Fruit fly (Drosophila melanogaster) whole organism, pupa: ENCODE measurements around the gene Mccc1.

Experiments
- CG10348 ChIP-seq: fragments of 200-800 bp; sonication (Bioruptor generic); IDR thresholded peaks from 2 replicates; pipeline ENCODE4 v1.3.6; 2022; ENCODE audit warnings: missing biosample characterization, missing genetic modification characterization
- CG12605 ChIP-seq: fragments of 200-800 bp; sonication (Bioruptor generic); IDR thresholded peaks from 2 replicates; pipeline ENCODE4 v1.3.6; 2022; ENCODE audit warnings: missing biosample characterization, missing genetic modification characterization
- CG13204 ChIP-seq: fragments of 200-800 bp; sonication (Bioruptor generic); optimal IDR thresholded peaks from 2 replicates; lab custom pipeline; 2018; ENCODE audit warnings: missing biosample characterization, mild to moderate bottlenecking, missing genetic modification characterization, moderate library complexity
- CG14655 ChIP-seq: fragments of 200-800 bp; sonication (Bioruptor generic); optimal IDR thresholded peaks from 3 replicates; lab custom pipeline; 2017; ENCODE audit warnings: mild to moderate bottlenecking, missing biosample characterization, missing genetic modification reagents, missing genetic modification characterization
- CG15710 ChIP-seq: fragments of 200-800 bp; sonication (Bioruptor generic); optimal IDR thresholded peaks from 2 replicates; lab custom pipeline; 2018; ENCODE audit warnings: missing biosample characterization, mild to moderate bottlenecking, missing genetic modification characterization, moderate library complexity
- CG17806 ChIP-seq: fragments of 200-800 bp; sonication (Bioruptor generic); optimal IDR thresholded peaks from 2 replicates; lab custom pipeline; 2018; ENCODE audit warnings: missing biosample characterization, mild to moderate bottlenecking, missing genetic modification characterization, moderate library complexity
- CG32121 ChIP-seq: fragments of 200-800 bp; sonication (Bioruptor generic); IDR thresholded peaks from 2 replicates; pipeline ENCODE4 v1.3.6; 2022; ENCODE audit warnings: missing biosample characterization, missing genetic modification characterization
- CG34367 ChIP-seq: fragments of 200-800 bp; sonication (Bioruptor generic); optimal IDR thresholded peaks from 2 replicates; lab custom pipeline; 2018; ENCODE audit warnings: missing biosample characterization, mild to moderate bottlenecking, missing genetic modification characterization
- CG4496 ChIP-seq: fragments of 200-800 bp; sonication (Bioruptor generic); IDR thresholded peaks from 3 replicates; pipeline ENCODE4 v1.3.6; 2022; ENCODE audit warnings: missing biosample characterization, missing genetic modification characterization
- CG8159 ChIP-seq: fragments of 200-800 bp; sonication (Bioruptor generic); optimal IDR thresholded peaks from 3 replicates; lab custom pipeline; 2018; ENCODE audit warnings: missing biosample characterization, mild to moderate bottlenecking, missing genetic modification characterization, moderate library complexity
- CG8301 ChIP-seq: fragments of 200-800 bp; sonication (Bioruptor generic); optimal IDR thresholded peaks from 2 replicates; lab custom pipeline; 2018; ENCODE audit warnings: missing biosample characterization, mild to moderate bottlenecking, missing genetic modification characterization
- CG9948 ChIP-seq: fragments of 200-800 bp; sonication (Bioruptor generic); optimal IDR thresholded peaks from 2 replicates; lab custom pipeline; 2018; ENCODE audit warnings: missing biosample characterization, mild to moderate bottlenecking, missing genetic modification characterization, moderate library complexity
- D1 ChIP-seq: fragments of 200-800 bp; sonication (Bioruptor generic); optimal IDR thresholded peaks from 2 replicates; lab custom pipeline; 2018; ENCODE audit warnings: missing biosample characterization, mild to moderate bottlenecking, missing genetic modification characterization, moderate library complexity
- EcR ChIP-seq: fragments of 200-800 bp; sonication (Bioruptor generic); optimal IDR thresholded peaks from 3 replicates; lab custom pipeline; 2019; ENCODE audit warnings: missing biosample characterization, missing genetic modification characterization, mild to moderate bottlenecking, moderate library complexity, missing genetic modification reagents
- Ets98B ChIP-seq: fragments of 200-800 bp; sonication (Bioruptor generic); IDR thresholded peaks from 2 replicates; pipeline ENCODE4 v1.3.6; 2022; ENCODE audit warnings: missing biosample characterization, missing genetic modification characterization
- Pif1A ChIP-seq: fragments of 200-800 bp; sonication (Bioruptor generic); optimal IDR thresholded peaks from 3 replicates; lab custom pipeline; 2016; ENCODE audit warnings: missing biosample characterization, missing genetic modification characterization
- Pif1B ChIP-seq: fragments of 200-800 bp; sonication (Bioruptor generic); optimal IDR thresholded peaks from 3 replicates; lab custom pipeline; 2016; ENCODE audit warnings: missing biosample characterization, missing genetic modification characterization
- Snoo ChIP-seq: fragments of 200-800 bp; sonication (Bioruptor generic); optimal IDR thresholded peaks from 3 replicates; lab custom pipeline; 2017; ENCODE audit warnings: missing biosample characterization, mild to moderate bottlenecking, missing genetic modification characterization, inconsistent platforms
- fd96Ca ChIP-seq: fragments of 200-800 bp; sonication (Bioruptor generic); IDR thresholded peaks from 3 replicates; pipeline ENCODE4 v1.3.6; 2022; ENCODE audit warnings: missing biosample characterization, missing genetic modification characterization
- gl ChIP-seq: fragments of 200-800 bp; sonication (Bioruptor generic); optimal IDR thresholded peaks from 2 replicates; lab custom pipeline; 2018; ENCODE audit warnings: missing biosample characterization, mild to moderate bottlenecking, missing genetic modification characterization
- rn ChIP-seq: fragments of 200-800 bp; sonication (Bioruptor generic); IDR thresholded peaks from 2 replicates; pipeline ENCODE4 v1.3.6; 2022; ENCODE audit warnings: missing biosample characterization, missing genetic modification characterization

Gene Mccc1

dm6 chr3R:31793664-31794417 lies at the start of gene Mccc1, which contains the start of gene Acf:
Gene Mccc1 (minus strand): TSS chr3R:31793907.
Gene Acf (plus strand): TSS chr3R:31793981.
- TF ChIP-seq CG4496 (GFP tag; lab: Robert Waterston, UW) (peak; percentile 57; the same call in 2 of the 3 replicates), rn (GFP tag; lab: Robert Waterston, UW) (no peak), EcR (no peak), Pif1A (GFP tag; lab: Kevin White, UChicago) (no peak), CG8301 (tag; lab: Kevin White, UChicago) (no peak), Ets98B (GFP tag; lab: Robert Waterston, UW) (no peak)

DNA sequence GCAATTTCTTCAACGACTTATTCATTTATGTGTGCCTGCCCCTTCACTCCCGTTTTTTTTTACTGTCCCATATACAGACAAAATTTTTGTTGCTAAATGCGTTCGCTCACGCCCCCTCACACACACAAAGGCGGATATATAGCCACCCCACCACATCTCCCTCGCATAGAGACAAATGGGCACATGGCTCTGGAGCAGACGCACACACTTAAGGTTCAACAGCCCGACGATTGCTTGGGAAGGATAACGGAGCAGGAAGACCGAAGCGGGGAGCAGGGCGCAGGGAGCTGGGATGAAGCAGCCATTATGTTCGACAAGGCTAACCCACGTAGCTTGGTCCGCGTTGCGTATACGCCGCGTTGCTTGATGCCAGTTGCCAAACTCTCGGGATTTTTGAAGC lies 32.7 kb upstream of the Mccc1 start:
- TF ChIP-seq rn (GFP tag; lab: Robert Waterston, UW): no peak
- TF ChIP-seq Pif1B (GFP tag; lab: Kevin White, UChicago): no peak
- no peak for TF ChIP-seq EcR
- no peak for TF ChIP-seq CG13204 (GFP tag; lab: Kevin White, UChicago)

DNA sequence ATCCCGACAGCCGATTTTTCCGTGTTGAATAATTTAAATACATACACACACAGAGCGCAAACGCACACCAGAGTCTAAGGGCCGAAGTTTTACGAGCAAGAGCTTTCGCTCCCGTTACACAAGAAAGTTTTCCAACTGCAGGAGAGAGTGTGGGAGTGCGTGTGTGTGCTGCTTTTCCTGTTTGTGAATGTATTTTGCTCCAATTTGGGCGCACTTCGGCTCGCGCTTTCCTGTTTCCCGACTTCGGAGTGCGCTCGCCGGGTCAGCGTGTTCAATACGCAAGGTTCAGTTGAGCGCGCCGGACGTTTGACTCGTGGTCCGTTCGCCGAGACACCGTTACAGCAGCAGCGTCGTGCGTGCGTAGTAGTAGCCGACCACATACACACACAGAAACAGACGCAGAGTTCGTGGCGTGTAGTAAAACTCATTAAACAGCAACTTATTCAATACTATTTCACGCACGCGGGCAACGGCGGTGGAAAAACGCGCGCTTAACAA lies 31.9 kb upstream of the Mccc1 start:
- no peak for TF ChIP-seq CG15710 (tag; lab: Kevin White, UChicago)
- TF ChIP-seq gl: no peak
- TF ChIP-seq rn (GFP tag; lab: Robert Waterston, UW): no peak
- TF ChIP-seq Pif1A (GFP tag; lab: Kevin White, UChicago): no peak
- no peak for TF ChIP-seq Snoo (tag; lab: Kevin White, UChicago)
- TF ChIP-seq CG34367 (tag; lab: Kevin White, UChicago): no peak
- TF ChIP-seq CG17806 (tag; lab: Kevin White, UChicago): no peak
- no peak for TF ChIP-seq CG14655 (GFP tag; lab: Kevin White, UChicago)
- TF ChIP-seq CG32121 (GFP tag; lab: Robert Waterston, UW): no peak
- no peak for TF ChIP-seq CG10348 (GFP tag; lab: Robert Waterston, UW)
- TF ChIP-seq, all 21 proteins: peak for 0

- TF ChIP-seq CG34367 (tag; lab: Kevin White, UChicago): no peak
- TF ChIP-seq CG4496 (GFP tag; lab: Robert Waterston, UW): no peak
- TF ChIP-seq Snoo (tag; lab: Kevin White, UChicago): no peak
- TF ChIP-seq CG14655 (GFP tag; lab: Kevin White, UChicago): no peak
- TF ChIP-seq EcR: no peak
- TF ChIP-seq CG17806 (tag; lab: Kevin White, UChicago): no peak
- no peak for TF ChIP-seq CG8159 (tag; lab: Kevin White, UChicago)
- no peak for TF ChIP-seq gl
- TF ChIP-seq Ets98B (GFP tag; lab: Robert Waterston, UW): no peak
- TF ChIP-seq CG32121 (GFP tag; lab: Robert Waterston, UW): no peak
- TF ChIP-seq CG9948 (tag; lab: Kevin White, UChicago): no peak
- no peak for TF ChIP-seq D1
- TF ChIP-seq CG8301 (tag; lab: Kevin White, UChicago): no peak
- TF ChIP-seq CG13204 (GFP tag; lab: Kevin White, UChicago): no peak
- no peak for TF ChIP-seq CG10348 (GFP tag; lab: Robert Waterston, UW)
- no peak for TF ChIP-seq fd96Ca (GFP tag; lab: Robert Waterston, UW)
- no peak for TF ChIP-seq Pif1B (GFP tag; lab: Kevin White, UChicago)
- TF ChIP-seq Pif1A (GFP tag; lab: Kevin White, UChicago): no peak
- TF ChIP-seq CG15710 (tag; lab: Kevin White, UChicago): no peak
- no peak for TF ChIP-seq CG12605
These were observed 30.5 kb upstream of the Mccc1 start for dm6 chr3R:31824200-31824599.

DNA sequence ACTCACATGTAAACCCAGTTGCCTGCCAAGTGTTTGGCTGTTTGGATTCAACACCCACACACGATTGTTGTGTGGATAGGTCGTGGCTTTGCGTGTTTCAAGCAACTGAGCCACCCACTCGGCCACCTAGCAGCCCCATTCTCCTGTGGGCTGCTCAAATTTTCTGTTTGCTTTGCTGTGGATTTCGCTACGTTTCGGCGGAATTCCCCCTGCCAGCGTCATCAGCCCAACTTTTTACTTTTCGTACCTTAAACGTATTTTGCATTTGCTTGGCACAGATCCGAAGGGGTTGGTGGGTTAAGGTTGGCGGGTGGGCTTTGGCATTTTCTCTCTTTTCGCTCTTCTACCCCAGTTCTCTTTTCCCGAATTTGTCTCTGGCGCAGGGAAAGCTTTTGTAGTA lies 28.8 kb upstream of the Mccc1 start:
- no peak for TF ChIP-seq CG10348 (GFP tag; lab: Robert Waterston, UW)
- no peak for TF ChIP-seq Pif1B (GFP tag; lab: Kevin White, UChicago)
- TF ChIP-seq CG15710 (tag; lab: Kevin White, UChicago): no peak
- TF ChIP-seq CG4496 (GFP tag; lab: Robert Waterston, UW): no peak
- TF ChIP-seq CG12605: no peak
- TF ChIP-seq CG9948 (tag; lab: Kevin White, UChicago): no peak
- TF ChIP-seq rn (GFP tag; lab: Robert Waterston, UW): no peak
- TF ChIP-seq CG34367 (tag; lab: Kevin White, UChicago): no peak
- TF ChIP-seq CG32121 (GFP tag; lab: Robert Waterston, UW): no peak
- no peak for TF ChIP-seq Ets98B (GFP tag; lab: Robert Waterston, UW)

- TF ChIP-seq CG12605: no peak
- no peak for TF ChIP-seq Pif1A (GFP tag; lab: Kevin White, UChicago)
These were observed 19.2 kb upstream of the Mccc1 start for dm6 chr3R:31812976-31813298.
